Worm (Caenorhabditis elegans) whole organism, midembryonic: ENCODE data around the gene str-109.

Experiments used
- T22C8.4 ChIP-seq: fragments of 200-800 bp; sonication (Bioruptor generic); IDR thresholded peaks from 2 replicates; pipeline ENCODE4 v1.3.6; 2022; ENCODE audit warnings: missing genetic modification characterization, missing compliant biosample characterization
- cog-1 ChIP-seq: sonication (generic microtip); optimal IDR thresholded peaks from 2 replicates; lab custom pipeline; 2016; ENCODE audit warnings: missing genetic modification characterization, missing compliant biosample characterization
- flt-1 ChIP-seq: fragments of 200-800 bp; sonication (Bioruptor generic); IDR thresholded peaks from 2 replicates; pipeline ENCODE4 v1.3.6; 2022; ENCODE audit warnings: missing genetic modification characterization, missing compliant biosample characterization
- klf-2 ChIP-seq: fragments of 200-800 bp; sonication (Bioruptor generic); conservative IDR thresholded peaks from 2 replicates; pipeline ENCODE4 v1.3.6; 2022; ENCODE audit warnings: missing genetic modification reagents, missing genetic modification characterization, missing compliant biosample characterization
- med-1 ChIP-seq: sonication (generic microtip); optimal IDR thresholded peaks from 2 replicates; lab custom pipeline; 2017; ENCODE audit warnings: missing genetic modification characterization, mild to moderate bottlenecking, missing compliant biosample characterization, antibody characterized with exemption, missing genetic modification reagents; ENCODE audit not compliant: insufficient read depth
- ref-1 ChIP-seq: fragments of 200-800 bp; sonication (Bioruptor generic); conservative IDR thresholded peaks from 2 replicates; pipeline ENCODE4 v1.3.6; 2022; ENCODE audit warnings: missing genetic modification reagents, missing genetic modification characterization, missing compliant biosample characterization
- tab-1 ChIP-seq: fragments of 200-800 bp; sonication (Bioruptor generic); IDR thresholded peaks from 2 replicates; pipeline ENCODE4 v1.3.6; 2022; ENCODE audit warnings: missing genetic modification characterization, missing compliant biosample characterization
- ztf-23 ChIP-seq: fragments of 200-800 bp; sonication (Bioruptor generic); IDR thresholded peaks from 2 replicates; pipeline ENCODE4 v1.3.6; 2022; ENCODE audit warnings: missing genetic modification reagents, missing genetic modification characterization, missing compliant biosample characterization
- ztf-29 ChIP-seq: fragments of 200-800 bp; sonication (Bioruptor generic); IDR thresholded peaks from 2 replicates; pipeline ENCODE4 v1.3.6; 2022; ENCODE audit warnings: missing genetic modification reagents, missing genetic modification characterization, missing compliant biosample characterization

str-109 gene

DNA sequence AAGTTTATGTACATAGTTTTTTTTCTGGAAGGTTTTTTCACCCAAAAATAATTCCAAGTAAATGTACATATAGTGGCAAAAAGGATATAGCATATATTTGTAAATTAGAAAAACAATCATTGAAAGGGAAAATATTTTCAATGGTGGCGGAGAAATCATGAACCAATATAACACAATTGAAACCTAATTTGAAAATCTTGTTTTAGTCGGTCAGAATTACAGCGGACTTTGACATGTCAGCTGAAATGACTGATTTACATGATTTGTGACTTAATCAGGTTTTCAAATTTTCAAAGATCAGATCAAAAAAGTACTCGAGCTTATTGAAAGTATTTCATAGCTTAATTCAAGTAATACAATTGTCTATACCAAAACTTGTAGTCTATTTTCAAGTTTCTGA, 9.7 kb upstream of the str-109 start, which contains the start of gene K05D4.9:
Gene K05D4.9, minus strand, starts transcription at position 101 of the 400 bp plus-strand sequence.
- TF ChIP-seq med-1 (no peak), T22C8.4 (GFP tag; lab: Robert Waterston, UW) (no peak), ztf-29 (GFP tag; lab: Robert Waterston, UW) (no peak), klf-2 (no peak), flt-1 (GFP tag; lab: Robert Waterston, UW) (no peak)

DNA sequence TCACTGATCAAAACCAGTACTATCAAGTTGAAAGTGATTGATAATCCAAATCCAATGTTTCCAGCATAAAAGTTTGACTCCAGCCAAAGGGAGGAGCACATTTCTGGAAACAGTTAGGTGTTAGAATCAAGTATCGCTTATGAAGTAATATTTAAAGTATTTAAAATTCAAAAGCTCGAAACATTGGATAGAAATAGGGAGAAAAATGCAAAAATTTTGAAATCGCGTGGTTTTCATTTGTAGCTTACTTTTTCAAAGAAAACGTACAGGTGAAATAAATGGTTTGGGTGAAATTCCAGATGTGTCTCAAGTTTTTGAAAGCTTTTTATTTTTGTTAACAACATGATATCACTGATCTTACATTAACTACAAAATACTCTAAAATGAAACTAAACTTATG, 7.0 kb upstream of the str-109 start, which contains the start of gene str-111:
Gene str-111, minus strand, starts transcription at position 101 of the 400 bp plus-strand sequence.
- TF ChIP-seq ref-1 (no peak), flt-1 (GFP tag; lab: Robert Waterston, UW) (no peak), ztf-29 (GFP tag; lab: Robert Waterston, UW) (no peak)

DNA sequence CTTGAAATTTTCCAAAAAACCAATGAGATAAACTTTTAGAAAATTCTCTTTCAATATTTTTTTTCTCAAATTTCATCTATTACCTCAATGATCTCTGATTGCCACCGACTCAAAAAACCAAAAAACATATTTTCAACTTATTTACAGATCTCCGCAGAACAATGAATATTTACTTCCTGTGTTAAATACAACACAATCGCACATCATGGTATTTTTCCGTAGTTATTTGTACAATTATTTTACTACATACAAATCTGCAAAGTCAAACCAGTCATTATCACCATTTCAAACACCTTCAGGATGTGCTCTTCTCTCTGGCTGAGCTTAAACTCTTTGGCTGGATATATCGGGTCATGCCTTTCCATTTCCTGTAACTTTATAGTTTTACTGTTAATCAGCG, 3.9 kb upstream of the str-109 start, which contains the start of gene str-108:
Gene str-108, plus strand, starts transcription at position 301 of the 400 bp plus-strand sequence.
- no peak for TF ChIP-seq tab-1 (GFP tag; lab: Robert Waterston, UW)
- no peak for TF ChIP-seq med-1
- no peak for TF ChIP-seq T22C8.4 (GFP tag; lab: Robert Waterston, UW)
- no peak for TF ChIP-seq klf-2
- no peak for TF ChIP-seq ztf-23 (GFP tag; lab: Robert Waterston, UW)
- TF ChIP-seq ztf-29 (GFP tag; lab: Robert Waterston, UW), result no peak
- no peak for TF ChIP-seq cog-1 (tag; lab: Kevin White, UChicago)

DNA sequence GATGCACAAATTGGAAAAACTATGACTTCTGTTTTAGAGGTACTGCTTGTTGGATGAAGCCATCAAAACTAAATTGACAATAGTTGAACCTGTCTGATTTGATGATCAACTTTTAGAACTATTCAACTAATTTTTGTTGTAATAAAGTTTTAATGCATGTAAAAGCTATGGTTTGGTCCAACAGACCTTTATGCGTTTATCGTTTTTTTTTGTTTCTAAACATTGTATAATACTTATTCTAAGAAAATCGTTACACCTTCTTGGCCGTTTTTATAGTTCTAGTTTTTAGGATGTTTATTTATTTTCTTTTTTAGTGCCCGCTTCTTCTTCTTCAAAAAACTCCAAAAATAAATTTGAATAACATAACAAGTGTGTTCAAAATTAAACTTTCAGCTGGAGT, 1.7 kb upstream of the str-109 start, which contains the start of gene F10A3.12:
Gene F10A3.12, plus strand, starts transcription at position 301 of the 400 bp plus-strand sequence.
- TF ChIP-seq T22C8.4 (GFP tag; lab: Robert Waterston, UW) (no peak), flt-1 (GFP tag; lab: Robert Waterston, UW) (no peak), ref-1 (no peak), cog-1 (tag; lab: Kevin White, UChicago) (no peak), tab-1 (GFP tag; lab: Robert Waterston, UW) (no peak), med-1 (no peak), klf-2 (no peak), ztf-23 (GFP tag; lab: Robert Waterston, UW) (no peak), ztf-29 (GFP tag; lab: Robert Waterston, UW) (no peak)

DNA sequence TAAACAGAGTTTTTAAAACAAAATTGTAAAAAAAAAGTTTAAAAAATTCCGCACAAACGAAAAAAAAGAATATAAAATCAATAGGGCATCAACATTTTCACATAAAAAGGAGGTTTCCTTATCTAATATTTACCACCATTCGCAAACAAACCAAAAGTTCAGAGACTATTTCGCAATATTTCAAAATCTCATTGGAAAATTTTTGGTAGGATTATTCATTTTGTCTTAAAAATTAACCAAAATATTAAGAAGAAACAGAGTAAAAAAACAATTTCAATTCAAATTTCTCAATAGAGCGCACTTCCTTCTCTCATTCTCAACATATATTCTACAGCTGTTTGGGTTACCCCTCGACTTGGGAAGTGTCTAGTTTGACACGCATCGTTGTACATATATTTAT, 1.9 kb downstream of the str-109 start:
- TF ChIP-seq ztf-23 (GFP tag; lab: Robert Waterston, UW) (no peak), klf-2 (no peak), flt-1 (GFP tag; lab: Robert Waterston, UW) (no peak), tab-1 (GFP tag; lab: Robert Waterston, UW) (no peak), cog-1 (tag; lab: Kevin White, UChicago) (no peak), ztf-29 (GFP tag; lab: Robert Waterston, UW) (no peak), T22C8.4 (GFP tag; lab: Robert Waterston, UW) (no peak), med-1 (no peak), ref-1 (no peak)

DNA sequence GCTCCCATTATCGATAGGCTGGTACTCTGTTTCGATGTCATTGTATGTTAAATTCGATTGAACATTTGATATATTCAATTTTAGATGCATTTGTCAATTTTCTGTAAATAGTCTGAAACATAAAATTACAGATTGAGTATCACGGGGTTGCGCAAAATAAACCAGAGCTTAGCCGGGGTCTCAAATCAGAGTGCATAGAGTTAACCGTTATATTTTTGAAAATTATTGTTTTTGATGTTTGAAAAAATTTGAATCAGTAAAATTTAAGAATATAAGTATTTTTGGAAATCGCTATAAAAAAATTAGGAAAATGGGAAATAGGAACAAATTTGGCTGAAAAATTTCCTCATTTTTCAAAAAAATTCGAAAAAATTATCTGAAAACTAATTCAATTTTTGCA, 2.4 kb downstream of the str-109 start, which contains the start of gene F10A3.17:
Gene F10A3.17, minus strand, starts transcription at position 101 of the 400 bp plus-strand sequence.
- TF ChIP-seq ztf-23 (GFP tag; lab: Robert Waterston, UW), result no peak
- TF ChIP-seq ztf-29 (GFP tag; lab: Robert Waterston, UW), result no peak
- TF ChIP-seq T22C8.4 (GFP tag; lab: Robert Waterston, UW), result no peak
- TF ChIP-seq flt-1 (GFP tag; lab: Robert Waterston, UW), result no peak
- TF ChIP-seq klf-2, result no peak
- no peak for TF ChIP-seq med-1
- no peak for TF ChIP-seq tab-1 (GFP tag; lab: Robert Waterston, UW)
- no peak for TF ChIP-seq cog-1 (tag; lab: Kevin White, UChicago)
- no peak for TF ChIP-seq ref-1

ce11 chrV:16158391-16158790, 3.6 kb downstream of the str-109 start, which contains the start of gene str-99:
Gene str-99 (minus strand): TSS chrV:16158491.
- TF ChIP-seq ref-1 (no peak), ztf-29 (GFP tag; lab: Robert Waterston, UW) (no peak), tab-1 (GFP tag; lab: Robert Waterston, UW) (no peak), ztf-23 (GFP tag; lab: Robert Waterston, UW) (no peak), flt-1 (GFP tag; lab: Robert Waterston, UW) (no peak), cog-1 (tag; lab: Kevin White, UChicago) (no peak), T22C8.4 (GFP tag; lab: Robert Waterston, UW) (no peak), med-1 (no peak), klf-2 (no peak)

- no peak for TF ChIP-seq med-1
- TF ChIP-seq flt-1 (GFP tag; lab: Robert Waterston, UW), result no peak
- TF ChIP-seq cog-1 (tag; lab: Kevin White, UChicago), result no peak
Observed at ce11 chrV:16155111-16155510, 6.9 kb downstream of the str-109 start, which contains the start of gene str-97. Gene str-97 (minus strand): TSS chrV:16155211.

DNA sequence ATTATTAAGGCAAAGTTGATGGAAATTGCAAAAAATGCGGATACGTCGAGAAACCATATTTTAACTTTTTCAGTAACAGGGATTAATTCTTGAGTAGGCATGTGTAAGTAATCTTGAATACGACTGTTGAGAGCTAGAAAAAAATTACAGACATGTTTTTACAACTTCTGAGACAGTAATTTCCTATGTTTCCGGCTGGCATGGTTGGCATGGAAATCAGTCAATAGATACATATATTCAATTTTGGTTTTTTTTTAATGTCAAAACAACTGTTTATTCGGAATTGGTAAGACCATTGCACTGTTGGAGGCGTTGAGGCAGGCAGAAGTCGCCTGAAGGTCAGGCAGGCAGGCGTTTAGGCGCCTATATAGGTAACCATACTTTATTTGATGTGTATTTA, 8.6 kb downstream of the str-109 start, which contains the start of gene str-254:
Gene str-254, minus strand, starts transcription at position 101 of the 400 bp plus-strand sequence.
- TF ChIP-seq ref-1 (no peak), cog-1 (tag; lab: Kevin White, UChicago) (no peak), ztf-29 (GFP tag; lab: Robert Waterston, UW) (no peak), med-1 (no peak), klf-2 (no peak), ztf-23 (GFP tag; lab: Robert Waterston, UW) (no peak), tab-1 (GFP tag; lab: Robert Waterston, UW) (no peak), flt-1 (GFP tag; lab: Robert Waterston, UW) (no peak), T22C8.4 (GFP tag; lab: Robert Waterston, UW) (no peak)

ce11 chrV:16148805-16149204, 13.2 kb downstream of the str-109 start, which contains the start of gene F10A3.4:
Gene F10A3.4 (plus strand): TSS chrV:16149105.
- no peak for TF ChIP-seq ref-1
- TF ChIP-seq med-1, result no peak
- TF ChIP-seq cog-1 (tag; lab: Kevin White, UChicago), result no peak
- no peak for TF ChIP-seq ztf-29 (GFP tag; lab: Robert Waterston, UW)
- no peak for TF ChIP-seq T22C8.4 (GFP tag; lab: Robert Waterston, UW)
- no peak for TF ChIP-seq ztf-23 (GFP tag; lab: Robert Waterston, UW)
